Fruit fly (Drosophila melanogaster) whole organism, embryonic: ENCODE measurements around the gene CG5969.

Experiments used
- Aef1 ChIP-seq: fragments of 200-800 bp; sonication (Bioruptor generic); IDR thresholded peaks from 3 replicates; pipeline ENCODE4 v1.3.6; 2022; ENCODE audit warnings: missing biosample characterization, missing genetic modification characterization
- CG34376 ChIP-seq: fragments of 200-800 bp; sonication (Bioruptor generic); optimal IDR thresholded peaks from 2 replicates; lab custom pipeline; 2018; ENCODE audit warnings: missing biosample characterization, mild to moderate bottlenecking, missing genetic modification characterization
- Sox100B ChIP-seq: fragments of 200-800 bp; sonication (Bioruptor generic); optimal IDR thresholded peaks from 3 replicates; lab custom pipeline; 2018; ENCODE audit warnings: missing biosample characterization, mild to moderate bottlenecking, missing genetic modification characterization
- crp ChIP-seq, 2 experiments: fragments of 200-800 bp; sonication (Bioruptor generic); optimal IDR thresholded peaks; 2 replicates in 1 of 2; 3 replicates in 1 of 2; lab custom pipeline; 2017; ENCODE audit warnings: missing biosample characterization in 2 of 2, missing genetic modification characterization in 2 of 2, mild to moderate bottlenecking in 1 of 2, moderate library complexity in 1 of 2

DNA sequence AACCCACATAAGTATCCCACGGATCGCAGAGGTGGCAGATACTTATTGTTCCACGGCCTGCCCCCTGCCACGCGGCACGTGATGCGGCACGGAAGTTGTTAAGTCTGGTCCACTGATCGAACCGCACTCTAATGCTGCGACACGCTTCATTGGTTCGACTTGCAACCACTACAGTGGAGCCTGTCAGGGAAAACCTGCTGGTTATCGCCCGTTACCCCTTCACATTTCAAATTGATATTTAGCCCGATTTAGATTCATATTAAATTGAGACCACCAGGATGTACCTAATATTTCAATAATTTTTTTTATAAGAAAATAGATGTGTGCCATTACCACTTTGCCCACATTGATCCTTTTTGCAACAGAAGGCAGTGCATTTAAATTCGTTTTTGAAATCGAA is 26.2 kb upstream of the CG5969 start:
- TF ChIP-seq Aef1 (GFP tag; lab: Robert Waterston, UW) (no peak), Sox100B (GFP tag; lab: Kevin White, UChicago) (no peak), crp (GFP tag; optimal IDR thresholded peaks at IDR 0.05; lab: Kevin White, UChicago) (no peak), CG34376 (GFP tag; lab: Kevin White, UChicago) (no peak)
